Worm (Caenorhabditis elegans) whole organism, L4 larva: ENCODE measurements around the gene C49F5.5.

ENCODE experiments used
- D1046.2 ChIP-seq: fragments of 200-800 bp; sonication (Bioruptor generic); IDR thresholded peaks from 2 replicates; pipeline ENCODE4 v1.3.6; 2022; ENCODE audit warnings: missing genetic modification characterization, missing compliant biosample characterization
- F37D6.2 ChIP-seq: sonication (generic microtip); optimal IDR thresholded peaks from 2 replicates; lab custom pipeline; 2016; ENCODE audit warnings: mild to moderate bottlenecking, missing genetic modification characterization, missing compliant biosample characterization
- F44E2.7 ChIP-seq: fragments of 200-800 bp; sonication (Bioruptor generic); IDR thresholded peaks from 2 replicates; pipeline ENCODE4 v2.1.2; 2022; ENCODE audit warnings: missing genetic modification characterization, missing compliant biosample characterization
- F49E8.2 ChIP-seq: sonication (generic microtip); optimal IDR thresholded peaks from 2 replicates; lab custom pipeline; 2016; ENCODE audit warnings: missing compliant biosample characterization, mild to moderate bottlenecking, missing genetic modification characterization, borderline replicate concordance
- Y48G9A.11 ChIP-seq: fragments of 200-800 bp; sonication (Bioruptor generic); IDR thresholded peaks from 2 replicates; pipeline ENCODE4 v1.3.6; 2022; ENCODE audit warnings: missing genetic modification reagents, missing genetic modification characterization, missing compliant biosample characterization
- Y75B8A.6 ChIP-seq: fragments of 200-800 bp; sonication (Bioruptor generic); IDR thresholded peaks from 2 replicates; pipeline ENCODE4 v1.3.6; 2022; ENCODE audit warnings: missing genetic modification reagents, missing genetic modification characterization, missing compliant biosample characterization
- ZK546.5 ChIP-seq, 2 experiments: sonication (generic microtip); optimal IDR thresholded peaks; 2 replicates each; lab custom pipeline; 2017; ENCODE audit warnings: missing biosample characterization in 2 of 2, missing genetic modification characterization in 2 of 2
- aha-1 ChIP-seq: fragments of 150-350 bp; peaks from one replicate; lab custom pipeline; 2014; ENCODE audit warnings: missing biosample characterization, missing genetic modification characterization
- attf-4 ChIP-seq: sonication (generic microtip); optimal IDR thresholded peaks from 3 replicates; lab custom pipeline; 2017; ENCODE audit warnings: missing biosample characterization, missing genetic modification characterization
- ceh-20 ChIP-seq: fragments of 200-800 bp; sonication (Bioruptor generic); IDR thresholded peaks from 2 replicates; pipeline ENCODE4 v1.3.6; 2022; ENCODE audit warnings: missing genetic modification reagents, missing genetic modification characterization, missing compliant biosample characterization
- ceh-44 ChIP-seq: fragments of 200-800 bp; sonication (Bioruptor generic); IDR thresholded peaks from 2 replicates; pipeline ENCODE4 v1.3.6; 2022; ENCODE audit warnings: missing genetic modification reagents, missing genetic modification characterization, missing compliant biosample characterization
- ceh-82 ChIP-seq: sonication (generic microtip); optimal IDR thresholded peaks from 2 replicates; lab custom pipeline; 2017; ENCODE audit warnings: missing biosample characterization, missing genetic modification characterization
- ctbp-1 ChIP-seq: fragments of 200-800 bp; sonication (Bioruptor generic); IDR thresholded peaks from 2 replicates; pipeline ENCODE4 v1.3.6; 2022; ENCODE audit warnings: missing genetic modification reagents, missing genetic modification characterization, missing compliant biosample characterization
- daf-12 ChIP-seq: fragments of 150-350 bp; optimal IDR thresholded peaks from 2 replicates; lab custom pipeline; 2014; ENCODE audit warnings: missing biosample characterization, missing genetic modification reagents, missing genetic modification characterization
- daf-16 ChIP-seq, 3 experiments: sonication (generic microtip); optimal IDR thresholded peaks; 2 replicates each; lab custom pipeline; 2016 to 2017; ENCODE audit warnings: missing genetic modification characterization in 3 of 3, missing genetic modification reagents in 3 of 3, mild to moderate bottlenecking in 2 of 3, missing compliant biosample characterization in 2 of 3, missing biosample characterization in 1 of 3, moderate library complexity in 1 of 3
- daf-19 ChIP-seq: fragments of 200-800 bp; sonication (Bioruptor generic); conservative IDR thresholded peaks from 2 replicates; pipeline ENCODE4 v1.3.6; 2022; ENCODE audit warnings: missing genetic modification characterization, missing compliant biosample characterization
- dmd-8 ChIP-seq: fragments of 200-800 bp; sonication (Bioruptor generic); IDR thresholded peaks from 2 replicates; pipeline ENCODE4 v1.3.6; 2022; ENCODE audit warnings: missing genetic modification characterization, missing compliant biosample characterization
- dpl-1 ChIP-seq: fragments of 150-350 bp; optimal IDR thresholded peaks from 2 replicates; lab custom pipeline; 2014; ENCODE audit warnings: missing biosample characterization, missing genetic modification reagents, missing genetic modification characterization
- duxl-1 ChIP-seq: sonication (generic microtip); optimal IDR thresholded peaks from 2 replicates; lab custom pipeline; 2016; ENCODE audit warnings: mild to moderate bottlenecking, missing genetic modification characterization, moderate library complexity, missing compliant biosample characterization; ENCODE audit not compliant: poor library complexity
- dve-1 ChIP-seq: sonication (generic microtip); optimal IDR thresholded peaks from 2 replicates; lab custom pipeline; 2017; ENCODE audit warnings: antibody characterized with exemption, mild to moderate bottlenecking, missing genetic modification characterization, missing compliant biosample characterization; ENCODE audit not compliant: insufficient read depth
- egl-43 ChIP-seq: fragments of 200-800 bp; sonication (Bioruptor generic); IDR thresholded peaks from 2 replicates; pipeline ENCODE4 v1.3.6; 2022; ENCODE audit warnings: missing genetic modification reagents, missing genetic modification characterization, missing compliant biosample characterization
- hif-1 ChIP-seq, 2 experiments: sonication (generic microtip); optimal IDR thresholded peaks; 2 replicates each; lab custom pipeline; 2016 to 2017; ENCODE audit warnings: missing compliant biosample characterization in 2 of 2, missing genetic modification characterization in 2 of 2, missing genetic modification reagents in 2 of 2, missing genotype in 2 of 2, mild to moderate bottlenecking in 1 of 2
- hlh-30 ChIP-seq: sonication (generic microtip); optimal IDR thresholded peaks from 2 replicates; lab custom pipeline; 2017; ENCODE audit warnings: antibody characterized with exemption, mild to moderate bottlenecking, missing genetic modification characterization, missing compliant biosample characterization; ENCODE audit not compliant: insufficient read depth
- lin-38 ChIP-seq: fragments of 200-800 bp; sonication (Bioruptor generic); IDR thresholded peaks from 2 replicates; pipeline ENCODE4 v1.3.6; 2022; ENCODE audit warnings: missing genetic modification reagents, missing genetic modification characterization, missing compliant biosample characterization
- madf-5 ChIP-seq, 2 experiments: fragments of 200-800 bp; sonication (Bioruptor generic); IDR thresholded peaks; 2 replicates each; pipeline ENCODE4 v1.3.6; 2022; ENCODE audit warnings: missing compliant biosample characterization in 2 of 2, missing genetic modification characterization in 2 of 2
- mep-1 ChIP-seq: fragments of 150-350 bp; sonication (generic microtip); optimal IDR thresholded peaks from 3 replicates; lab custom pipeline; 2014; ENCODE audit warnings: missing biosample characterization, missing genetic modification characterization
- nhr-11 ChIP-seq: fragments of 150-350 bp; optimal IDR thresholded peaks from 2 replicates; lab custom pipeline; 2014; ENCODE audit warnings: missing biosample characterization, missing genetic modification characterization
- nhr-237 ChIP-seq: sonication (generic microtip); optimal IDR thresholded peaks from 2 replicates; lab custom pipeline; 2017; ENCODE audit warnings: missing biosample characterization, missing genetic modification characterization
- nhr-25 ChIP-seq: sonication (generic microtip); optimal IDR thresholded peaks from 2 replicates; lab custom pipeline; 2017; ENCODE audit warnings: missing genetic modification characterization, mild to moderate bottlenecking, missing compliant biosample characterization, antibody characterized with exemption, moderate library complexity, borderline replicate concordance; ENCODE audit not compliant: insufficient read depth
- nhr-28 ChIP-seq: fragments of 150-350 bp; optimal IDR thresholded peaks from 2 replicates; lab custom pipeline; 2014; ENCODE audit warnings: missing biosample characterization, missing genetic modification characterization
- pha-4 ChIP-seq, 2 experiments: fragments of 150-350 bp in 1 of 2; fragments of 200-800 bp in 1 of 2; sonication (Bioruptor generic) in 1 of 2; IDR thresholded peaks in 1 of 2; optimal IDR thresholded peaks in 1 of 2; 2 replicates each; pipeline versions ENCODE4 v1.3.6 to Lab custom; 2014 to 2022; ENCODE audit warnings: missing genetic modification characterization in 2 of 2, missing genetic modification reagents in 2 of 2, missing biosample characterization in 1 of 2, missing compliant biosample characterization in 1 of 2
- rbr-2 ChIP-seq: sonication (generic microtip); optimal IDR thresholded peaks from 2 replicates; lab custom pipeline; 2016; ENCODE audit warnings: missing genotype, missing genetic modification characterization, missing compliant biosample characterization
- spr-1 ChIP-seq: sonication (generic microtip); optimal IDR thresholded peaks from 2 replicates; lab custom pipeline; 2016; ENCODE audit warnings: mild to moderate bottlenecking, missing genetic modification characterization, missing compliant biosample characterization
- unc-62 ChIP-seq, 3 experiments: fragments of 150-350 bp in 1 of 3; sonication (generic microtip); optimal IDR thresholded peaks in 2 of 3; peaks in 1 of 3; 1 replicate in 1 of 3; 2 replicates in 2 of 3; lab custom pipeline; 2014 to 2017; ENCODE audit warnings: missing biosample characterization in 3 of 3, missing genetic modification characterization in 3 of 3, missing genetic modification reagents in 3 of 3, missing genotype in 1 of 3
- vab-7 ChIP-seq: fragments of 200-800 bp; sonication (Bioruptor generic); IDR thresholded peaks from 2 replicates; pipeline ENCODE4 v1.3.6; 2022; ENCODE audit warnings: missing genetic modification reagents, missing genetic modification characterization, missing compliant biosample characterization
- zag-1 ChIP-seq: fragments of 150-350 bp; optimal IDR thresholded peaks from 2 replicates; lab custom pipeline; 2014; ENCODE audit warnings: missing biosample characterization, missing genetic modification characterization
- zfp-3 ChIP-seq: fragments of 200-800 bp; sonication (Bioruptor generic); conservative IDR thresholded peaks from 2 replicates; pipeline ENCODE4 v1.3.6; 2022; ENCODE audit warnings: missing genetic modification reagents, missing genetic modification characterization, missing compliant biosample characterization
- zip-2 ChIP-seq: fragments of 150-350 bp; optimal IDR thresholded peaks from 2 replicates; lab custom pipeline; 2014; ENCODE audit warnings: missing biosample characterization, missing genetic modification characterization

The C49F5.5 gene

ce11 chrX:11937343-11937935 is 48.5 kb upstream of the C49F5.5 start (continued):
- TF ChIP-seq nhr-28 (tag; lab: Kevin White, UChicago) (peak; percentile 95), egl-43 (GFP tag; lab: Robert Waterston, UW) (peak; percentile 98), Y48G9A.11 (GFP tag; lab: Robert Waterston, UW) (no peak; the same call in 1 of the 2 replicates), dmd-8 (GFP tag; lab: Robert Waterston, UW) (peak; percentile 72), vab-7 (GFP tag; lab: Robert Waterston, UW) (peak; percentile 87), spr-1 (tag; lab: Kevin White, UChicago) (peak; percentile 97), Y75B8A.6 (GFP tag; lab: Robert Waterston, UW) (peak; percentile 89), zfp-3 (peak; percentile 94)
- TF ChIP-seq, all 104 proteins: peak for 90

ce11 chrX:11938826-11939225 is 47.2 kb upstream of the C49F5.5 start, which contains the start of gene F55G7.5:
F55G7.5 (minus strand) TSS chrX:11938926.
- TF ChIP-seq dpl-1 (GFP tag; lab: Kevin White, UChicago): no peak
- TF ChIP-seq D1046.2 (GFP tag; lab: Robert Waterston, UW): no peak
- TF ChIP-seq ceh-44 (GFP tag; lab: Robert Waterston, UW): no peak
- no peak for TF ChIP-seq nhr-25 (tag; lab: Kevin White, UChicago)
- no peak for TF ChIP-seq spr-1 (tag; lab: Kevin White, UChicago)
- TF ChIP-seq zag-1 (tag; lab: Kevin White, UChicago): no peak
- TF ChIP-seq F49E8.2 (tag; lab: Kevin White, UChicago): no peak
- no peak for TF ChIP-seq F37D6.2 (tag; lab: Kevin White, UChicago)
- TF ChIP-seq nhr-237 (tag; lab: Kevin White, UChicago): no peak
- TF ChIP-seq ceh-82 (tag; lab: Kevin White, UChicago): no peak
- no peak for TF ChIP-seq daf-19 (GFP tag; lab: Robert Waterston, UW)
- no peak for TF ChIP-seq daf-12 (tag; lab: Kevin White, UChicago)

- TF ChIP-seq F44E2.7 (GFP tag; lab: Robert Waterston, UW): no peak
- TF ChIP-seq madf-5 (GFP tag; IDR thresholded peaks at IDR 0.05; lab: Robert Waterston, UW): no peak
- TF ChIP-seq dve-1 (tag; lab: Kevin White, UChicago): no peak
- peak; percentile 46 for TF ChIP-seq aha-1 (tag; lab: Kevin White, UChicago)
- no peak for TF ChIP-seq F49E8.2 (tag; lab: Kevin White, UChicago)
These were observed 44.0 kb upstream of the C49F5.5 start, which contains the start of gene F55G7.3 for ce11 chrX:11941951-11942350. F55G7.3 (minus strand) TSS chrX:11942051.

ce11 chrX:11946788-11947463 is 39.1 kb upstream of the C49F5.5 start, which contains the start of gene nfya-1:
nfya-1 (minus strand) TSS chrX:11946838.
- peak; percentile 67 for TF ChIP-seq hlh-30 (tag; lab: Kevin White, UChicago)
- no peak for TF ChIP-seq madf-5 (GFP tag; IDR thresholded peaks at IDR 0.05; lab: Robert Waterston, UW)
- no peak for TF ChIP-seq D1046.2 (GFP tag; lab: Robert Waterston, UW)
- no peak for TF ChIP-seq lin-38 (GFP tag; lab: Robert Waterston, UW)
- peak; percentile 11 for TF ChIP-seq duxl-1 (tag; lab: Kevin White, UChicago)
- TF ChIP-seq F37D6.2 (tag; lab: Kevin White, UChicago): no peak
- peak; percentile 13 for TF ChIP-seq nhr-11 (tag; lab: Kevin White, UChicago)
- peak; percentile 28 for TF ChIP-seq dpl-1 (GFP tag; lab: Kevin White, UChicago)
- TF ChIP-seq pha-4 (GFP tag; IDR thresholded peaks at IDR 0.05; lab: Robert Waterston, UW): no peak
- peak; percentile 55 for TF ChIP-seq pha-4 (tag; optimal IDR thresholded peaks at IDR 0.05; lab: Kevin White, UChicago)
- no peak for TF ChIP-seq ctbp-1
- TF ChIP-seq unc-62 (GFP tag; optimal IDR thresholded peaks at IDR 0.05 in 1 of 2; lab: Kevin White, UChicago): peak in 1 of 2 experiments; percentile 85
- no peak for TF ChIP-seq unc-62 (tag; optimal IDR thresholded peaks at IDR 0.05; lab: Kevin White, UChicago)
- TF ChIP-seq zip-2 (tag; lab: Kevin White, UChicago): no peak
- no peak for TF ChIP-seq daf-12 (tag; lab: Kevin White, UChicago)
- peak; percentile 60 for TF ChIP-seq nhr-28 (tag; lab: Kevin White, UChicago)
- no peak for TF ChIP-seq F49E8.2 (tag; lab: Kevin White, UChicago)
- no peak for TF ChIP-seq ZK546.5 (tag; optimal IDR thresholded peaks at IDR 0.05; lab: Kevin White, UChicago)
- TF ChIP-seq attf-4: no peak
- peak; percentile 45 for TF ChIP-seq rbr-2
- TF ChIP-seq hif-1 (tag; optimal IDR thresholded peaks at IDR 0.05; lab: Kevin White, UChicago): peak; percentile 19 to 98
- TF ChIP-seq ceh-20: no peak
- TF ChIP-seq daf-16 (GFP tag; optimal IDR thresholded peaks at IDR 0.05; lab: Kevin White, UChicago): no peak
- peak; percentile 54 for TF ChIP-seq daf-16 (tag; optimal IDR thresholded peaks at IDR 0.05; lab: Kevin White, UChicago)
- peak; percentile 71 for TF ChIP-seq nhr-25 (tag; lab: Kevin White, UChicago)
- TF ChIP-seq mep-1 (tag; lab: Kevin White, UChicago): no peak
- no peak for TF ChIP-seq vab-7 (GFP tag; lab: Robert Waterston, UW)
